Worm (Caenorhabditis elegans) whole organism, L4/young adult: ENCODE results near the gene mbk-2.

ENCODE experiments used
- W03F9.2 ChIP-seq: fragments of 150-350 bp; optimal IDR thresholded peaks from 2 replicates; lab custom pipeline; 2014; ENCODE audit warnings: missing biosample characterization, missing genetic modification characterization
- dao-5 ChIP-seq: sonication (generic microtip); optimal IDR thresholded peaks from 2 replicates; lab custom pipeline; 2016; ENCODE audit warnings: missing genotype, missing genetic modification characterization, moderate library complexity, missing compliant biosample characterization
- him-1 ChIP-seq: sonication (generic microtip); optimal IDR thresholded peaks from 2 replicates; lab custom pipeline; 2016; ENCODE audit warnings: missing genotype, missing genetic modification reagents, missing genetic modification characterization, missing compliant biosample characterization

DNA sequence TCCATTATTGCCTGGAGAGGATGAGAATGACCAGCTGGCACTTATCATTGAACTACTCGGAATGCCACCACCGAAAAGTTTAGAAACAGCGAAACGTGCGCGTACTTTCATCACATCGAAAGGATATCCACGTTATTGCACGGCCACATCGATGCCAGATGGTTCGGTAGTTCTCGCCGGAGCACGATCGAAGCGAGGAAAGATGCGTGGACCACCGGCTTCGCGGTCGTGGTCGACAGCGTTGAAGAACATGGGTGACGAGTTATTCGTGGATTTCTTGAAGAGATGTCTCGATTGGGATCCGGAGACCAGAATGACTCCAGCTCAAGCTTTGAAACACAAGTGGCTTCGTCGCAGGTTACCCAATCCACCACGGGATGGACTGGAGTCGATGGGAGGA is 24.6 kb downstream of the mbk-2 start:
- TF ChIP-seq W03F9.2 (tag; lab: Kevin White, UChicago) (no peak), him-1 (tag; lab: Kevin White, UChicago) (no peak), dao-5 (no peak)
